Fruit fly (Drosophila melanogaster): ENCODE data around the gene Mybbp1A.

DNA sequence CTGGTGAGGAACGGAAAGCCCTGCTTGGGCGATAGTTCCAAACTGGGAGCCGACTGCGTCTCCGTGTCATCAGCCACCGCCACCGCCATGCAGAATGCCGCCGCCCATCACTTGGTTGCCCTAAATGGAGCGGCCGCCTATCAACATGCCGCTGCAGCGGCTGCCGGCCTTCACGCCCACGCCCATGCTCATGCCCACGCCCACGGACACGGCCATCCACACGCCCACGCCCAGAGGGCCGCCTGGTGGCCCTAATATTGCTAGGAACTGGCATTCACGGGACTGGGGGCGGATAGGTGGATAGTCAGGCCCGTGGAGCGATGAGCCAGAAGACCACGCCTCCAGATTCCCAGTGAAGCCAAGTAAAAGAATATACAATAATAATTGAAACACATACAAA is 32.5 kb upstream of the Mybbp1A start:
- TF ChIP-seq CG4496 (GFP tag; IDR thresholded peaks at IDR 0.05): no peak
- TF ChIP-seq D1 (tag; optimal IDR thresholded peaks at IDR 0.05): no peak
- TF ChIP-seq CG32121 (GFP tag; IDR thresholded peaks at IDR 0.05): no peak
- TF ChIP-seq Pif1B (GFP tag; optimal IDR thresholded peaks at IDR 0.05): no peak
- no peak for TF ChIP-seq CG13204 (GFP tag; optimal IDR thresholded peaks at IDR 0.05)
- TF ChIP-seq CG9948 (tag; optimal IDR thresholded peaks at IDR 0.05): no peak
- TF ChIP-seq gl (tag; optimal IDR thresholded peaks at IDR 0.05): no peak
- no peak for TF ChIP-seq CG34367 (tag; optimal IDR thresholded peaks at IDR 0.05)

Data from whole organism, pupa.